Fruit fly (Drosophila melanogaster): ENCODE data around the gene Dab.

The Dab gene

DNA sequence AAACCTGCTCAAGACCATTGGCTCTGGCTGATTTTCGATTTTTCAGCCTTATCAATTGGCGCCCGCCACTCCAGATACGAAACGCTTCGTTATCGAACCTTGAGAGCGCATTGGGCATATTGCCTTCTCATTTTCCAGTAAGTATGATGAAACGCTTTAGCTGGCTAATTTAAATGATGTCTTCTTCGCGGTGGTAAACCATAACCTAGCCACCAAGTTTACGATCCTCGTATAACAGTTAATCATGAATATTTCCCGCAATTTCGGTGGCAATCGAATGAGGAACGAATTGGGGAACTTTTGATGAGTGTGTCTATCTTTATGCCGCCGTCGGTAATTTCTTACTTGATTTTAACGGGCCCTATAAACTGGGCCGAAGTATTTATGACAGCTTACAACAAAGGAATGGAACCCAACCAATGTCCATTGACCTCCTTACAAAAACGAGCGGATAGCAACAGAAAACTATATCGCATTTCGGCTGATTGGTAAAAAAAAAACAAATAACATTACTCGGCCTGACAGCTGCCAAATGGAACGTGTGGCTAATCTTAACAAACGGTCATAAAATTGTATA is 45.4 kb upstream of the Dab start:
- TF ChIP-seq br (optimal IDR thresholded peaks at IDR 0.05) (no peak), CG5953 (GFP tag; IDR thresholded peaks at IDR 0.05) (no peak), CkIIα-i1 (GFP tag; IDR thresholded peaks at IDR 0.05) (no peak), gro (GFP tag; optimal IDR thresholded peaks at IDR 0.05) (peak; percentile 18), chinmo (GFP tag; IDR thresholded peaks at IDR 0.05; ENCODE audit: partially characterized antibody) (0 out of 4 replicates have a peak, but pooled peaks have one; percentile 46), CG4360 (GFP tag; IDR thresholded peaks at IDR 0.05) (no peak), grn (GFP tag; optimal IDR thresholded peaks at IDR 0.05) (peak; percentile 2), CG2678 (tag; optimal IDR thresholded peaks at IDR 0.05) (peak; percentile 23), zfh1 (GFP tag; IDR thresholded peaks at IDR 0.05) (no peak), ERR (GFP tag; optimal IDR thresholded peaks at IDR 0.05) (no peak), ftz-f1 (GFP tag; optimal IDR thresholded peaks at IDR 0.05) (no peak), vvl (GFP tag; IDR thresholded peaks at IDR 0.05) (no peak), Deaf1 (tag; optimal IDR thresholded peaks at IDR 0.05) (peak; percentile 4), CG34376 (GFP tag; optimal IDR thresholded peaks at IDR 0.05) (peak; percentile 68), CG13123 (GFP tag; optimal IDR thresholded peaks at IDR 0.05) (no peak), CG15269 (tag; optimal IDR thresholded peaks at IDR 0.05) (peak; percentile 20), HHEX (GFP tag; optimal IDR thresholded peaks at IDR 0.05) (peak; percentile 0), odd (GFP tag; optimal IDR thresholded peaks at IDR 0.05) (no peak), exex (tag; optimal IDR thresholded peaks at IDR 0.05) (peak; percentile 73), CG9932 (GFP tag; IDR thresholded peaks at IDR 0.05) (0 out of 2 replicates have a peak, but pooled peaks have one; percentile 11), Nf-YC (tag; optimal IDR thresholded peaks at IDR 0.05) (peak; percentile 24), sd (tag; optimal IDR thresholded peaks at IDR 0.05) (peak; percentile 90), sug (tag; optimal IDR thresholded peaks at IDR 0.05) (peak; percentile 84)

DNA sequence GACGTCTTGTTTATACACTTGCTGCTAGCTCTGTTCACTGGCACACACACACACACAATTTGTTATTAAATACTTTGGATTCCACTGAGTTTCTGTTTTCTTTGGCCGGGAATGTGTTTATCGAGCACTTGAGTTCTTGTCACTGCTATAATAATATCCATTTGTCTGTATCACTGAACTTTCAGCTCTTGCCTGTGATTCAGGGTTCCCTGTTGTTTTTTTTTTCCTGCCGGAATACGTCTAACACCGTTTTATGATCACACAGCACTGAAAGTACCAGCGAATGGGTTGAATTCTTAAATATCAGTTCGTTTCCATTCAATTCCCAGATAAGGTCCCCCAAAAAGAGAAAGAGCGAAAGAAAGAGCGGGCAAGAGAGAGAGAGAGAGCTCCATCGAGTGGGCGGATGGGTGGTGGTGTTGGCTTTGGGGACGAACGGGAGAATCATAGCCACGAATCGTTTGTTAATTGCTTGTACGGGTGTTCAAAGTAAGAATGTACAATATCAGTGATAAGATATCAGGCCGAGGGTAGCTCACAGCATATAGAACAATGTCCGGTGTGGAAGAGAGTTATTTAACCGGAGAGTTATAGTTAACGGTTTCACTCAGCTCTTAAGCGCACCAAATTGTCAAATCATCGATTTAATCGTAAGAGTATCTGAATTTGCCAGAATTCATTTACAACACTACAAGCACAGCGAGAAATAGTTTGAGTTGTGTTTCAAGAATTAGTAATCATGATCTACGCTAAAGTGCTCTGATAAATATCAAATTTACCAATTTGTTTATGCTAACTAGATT is 44.1 kb upstream of the Dab start, which contains the start of gene Galphaf:
Galphaf (minus strand) TSS at position 272 of the 803 bp plus-strand sequence.
- peak; percentile 21 for TF ChIP-seq HmgZ (tag; optimal IDR thresholded peaks at IDR 0.05)
- peak; percentile 20; the same call in 1 of the 3 replicates for TF ChIP-seq sr (GFP tag; IDR thresholded peaks at IDR 0.05)
- no peak for TF ChIP-seq stwl (tag; optimal IDR thresholded peaks at IDR 0.05)
- no peak for TF ChIP-seq CG7786 (GFP tag; optimal IDR thresholded peaks at IDR 0.05)
- TF ChIP-seq CG4854 (GFP tag; optimal IDR thresholded peaks at IDR 0.05) = no peak
- peak; percentile 29 for TF ChIP-seq cg (GFP tag; optimal IDR thresholded peaks at IDR 0.05)
- TF ChIP-seq Jarid2 (GFP tag; optimal IDR thresholded peaks at IDR 0.05) = peak; percentile 77
- TF ChIP-seq bcd (GFP tag; optimal IDR thresholded peaks at IDR 0.05) = no peak
- TF ChIP-seq grn (GFP tag; optimal IDR thresholded peaks at IDR 0.05) = peak; percentile 59
- no peak for TF ChIP-seq Ets97D (GFP tag; optimal IDR thresholded peaks at IDR 0.05)
- TF ChIP-seq Atf-2 (GFP tag; optimal IDR thresholded peaks at IDR 0.05) = no peak
- TF ChIP-seq Med (GFP tag) = peak; percentile 22
- TF ChIP-seq dan (GFP tag; IDR thresholded peaks at IDR 0.05) = no peak
- TF ChIP-seq tap (tag; optimal IDR thresholded peaks at IDR 0.05) = no peak
- no peak for TF ChIP-seq emc (GFP tag; optimal IDR thresholded peaks at IDR 0.05)
- peak; percentile 92 for TF ChIP-seq Hey (tag; optimal IDR thresholded peaks at IDR 0.05)
- TF ChIP-seq CG3995 (GFP tag; optimal IDR thresholded peaks at IDR 0.05) = peak; percentile 49
- TF ChIP-seq caup (GFP tag; optimal IDR thresholded peaks at IDR 0.05; ENCODE audit: severe bottlenecking) = peak; percentile 32
- peak; percentile 59 for TF ChIP-seq pfk (GFP tag; optimal IDR thresholded peaks at IDR 0.05)
- TF ChIP-seq Lim3 (GFP tag; IDR thresholded peaks at IDR 0.05) = 0 out of 2 replicates have a peak, but pooled peaks have one; percentile 9
- TF ChIP-seq zfh1 (GFP tag; IDR thresholded peaks at IDR 0.05) = no peak
- peak; percentile 76 to 90 for TF ChIP-seq Trl (optimal IDR thresholded peaks at IDR 0.05)
- no peak for TF ChIP-seq Trl (GFP tag; optimal IDR thresholded peaks at IDR 0.05)
- TF ChIP-seq CG14441 (GFP tag; IDR thresholded peaks at IDR 0.05) = no peak
- TF ChIP-seq Vsx1 (GFP tag; optimal IDR thresholded peaks at IDR 0.05) = peak; percentile 10
- TF ChIP-seq CG10321 (GFP tag; IDR thresholded peaks at IDR 0.05) = no peak
- TF ChIP-seq mirr (GFP tag; optimal IDR thresholded peaks at IDR 0.05) = peak; percentile 99
- TF ChIP-seq sd (tag; optimal IDR thresholded peaks at IDR 0.05) = peak; percentile 95
- peak; percentile 48 for TF ChIP-seq lab (GFP tag; optimal IDR thresholded peaks at IDR 0.05)
